Fruit fly (Drosophila melanogaster) whole organism, adult: ENCODE data around the gene Ten-a.

Experiments
- CG11617 ChIP-seq: fragments of 200-800 bp; sonication (Bioruptor generic); optimal IDR thresholded peaks from 2 replicates; lab custom pipeline; 2017; ENCODE audit warnings: mild to moderate bottlenecking, missing biosample characterization, missing genetic modification reagents, missing genetic modification characterization
- CG1620 ChIP-seq: fragments of 200-800 bp; sonication (Bioruptor generic); optimal IDR thresholded peaks from 2 replicates; lab custom pipeline; 2016; ENCODE audit warnings: missing biosample characterization, missing genetic modification characterization
- CG33017 ChIP-seq: fragments of 200-800 bp; sonication (Bioruptor generic); optimal IDR thresholded peaks from 2 replicates; lab custom pipeline; 2018; ENCODE audit warnings: missing biosample characterization, mild to moderate bottlenecking, missing genetic modification characterization, moderate library complexity
- CG7045 ChIP-seq: fragments of 200-800 bp; sonication (Bioruptor generic); optimal IDR thresholded peaks from 2 replicates; lab custom pipeline; 2017; ENCODE audit warnings: missing biosample characterization, mild to moderate bottlenecking, missing genetic modification characterization
- CG7101 ChIP-seq: fragments of 200-800 bp; sonication (Bioruptor generic); optimal IDR thresholded peaks from 2 replicates; lab custom pipeline; 2018; ENCODE audit warnings: missing biosample characterization, mild to moderate bottlenecking, missing genetic modification characterization, moderate library complexity
- Clk ChIP-seq: fragments of 200-800 bp; sonication (Bioruptor generic); optimal IDR thresholded peaks from 2 replicates; lab custom pipeline; 2017; ENCODE audit warnings: missing biosample characterization, missing genetic modification characterization
- Mnt ChIP-seq: fragments of 200-800 bp; sonication (Bioruptor generic); optimal IDR thresholded peaks from 2 replicates; lab custom pipeline; 2016; ENCODE audit warnings: missing biosample characterization, mild to moderate bottlenecking, missing genetic modification characterization
- bab1 ChIP-seq: fragments of 200-800 bp; sonication (Bioruptor generic); optimal IDR thresholded peaks from 3 replicates; lab custom pipeline; 2019; ENCODE audit warnings: missing biosample characterization, mild to moderate bottlenecking, missing genetic modification characterization, moderate library complexity
- cnc ChIP-seq, 2 experiments: fragments of >200 bp; optimal IDR thresholded peaks; 2 replicates each; lab custom pipeline; 2017
- kay ChIP-seq: fragments of 200-800 bp; sonication (Bioruptor generic); peaks from one replicate; lab custom pipeline; 2016; ENCODE audit warnings: missing biosample characterization, missing genetic modification characterization, borderline replicate concordance
- ovo ChIP-seq: fragments of 200-800 bp; sonication (Bioruptor generic); optimal IDR thresholded peaks from 2 replicates; lab custom pipeline; 2016; ENCODE audit warnings: missing biosample characterization, missing genetic modification characterization
- pad ChIP-seq: fragments of 200-800 bp; sonication (Bioruptor generic); optimal IDR thresholded peaks from 3 replicates; lab custom pipeline; 2017; ENCODE audit warnings: missing biosample characterization, missing genetic modification characterization, mild to moderate bottlenecking, moderate library complexity, missing genetic modification reagents
- tj ChIP-seq: fragments of 200-800 bp; sonication (Bioruptor generic); optimal IDR thresholded peaks from 3 replicates; lab custom pipeline; 2017; ENCODE audit warnings: missing biosample characterization, mild to moderate bottlenecking, missing genetic modification characterization, moderate library complexity

dm6 chrX:12056535-12056934 lies 13.0 kb downstream of the Ten-a start, which contains the start of gene Uch-L5R:
- TF ChIP-seq ovo (GFP tag; lab: Kevin White, UChicago), result no peak
- no peak for TF ChIP-seq pad (GFP tag; lab: Kevin White, UChicago)
- no peak for TF ChIP-seq Clk (GFP tag; lab: Kevin White, UChicago)
- TF ChIP-seq tj (GFP tag; lab: Kevin White, UChicago), result no peak
- TF ChIP-seq CG7045 (GFP tag; lab: Kevin White, UChicago), result no peak
- no peak for TF ChIP-seq cnc (optimal IDR thresholded peaks at IDR 0.05; lab: Kevin White, UChicago)
- TF ChIP-seq CG1620 (GFP tag; lab: Kevin White, UChicago), result no peak
- TF ChIP-seq Mnt (GFP tag; lab: Kevin White, UChicago), result no peak
- TF ChIP-seq bab1, result no peak
- TF ChIP-seq kay (GFP tag; lab: Kevin White, UChicago), result no peak
- TF ChIP-seq CG11617 (GFP tag; lab: Kevin White, UChicago), result no peak
- TF ChIP-seq CG7101 (tag; lab: Kevin White, UChicago), result no peak
- no peak for TF ChIP-seq CG33017 (tag; lab: Kevin White, UChicago)
